Fruit fly (Drosophila melanogaster) whole organism, embryonic: ENCODE results near the gene pyd.

Experiments used
- CG11456 ChIP-seq: fragments of 200-800 bp; sonication (Bioruptor generic); IDR thresholded peaks from 3 replicates; pipeline ENCODE4 v1.3.6; 2022; ENCODE audit warnings: missing biosample characterization, missing genetic modification characterization
- CG11560 ChIP-seq: fragments of 200-800 bp; sonication (Bioruptor generic); IDR thresholded peaks from 3 replicates; pipeline ENCODE4 v1.3.6; 2022; ENCODE audit warnings: missing biosample characterization, missing genetic modification characterization
- CG12236 ChIP-seq: fragments of 200-800 bp; sonication (Bioruptor generic); optimal IDR thresholded peaks from 2 replicates; lab custom pipeline; 2016; ENCODE audit warnings: missing biosample characterization, missing genetic modification characterization
- CG14050 ChIP-seq: fragments of 200-800 bp; sonication (Bioruptor generic); IDR thresholded peaks from 3 replicates; pipeline ENCODE4 v1.3.6; 2022; ENCODE audit warnings: missing biosample characterization, missing genetic modification characterization
- CG14860 ChIP-seq: fragments of 200-800 bp; sonication (Bioruptor generic); IDR thresholded peaks from 3 replicates; pipeline ENCODE4 v1.3.6; 2022; ENCODE audit warnings: missing biosample characterization, missing genetic modification characterization; ENCODE audit not compliant: partially characterized antibody
- CG15601 ChIP-seq: fragments of 200-800 bp; sonication (Bioruptor generic); optimal IDR thresholded peaks from 3 replicates; lab custom pipeline; 2019; ENCODE audit warnings: missing biosample characterization, mild to moderate bottlenecking, missing genetic modification characterization, moderate library complexity
- CG17359 ChIP-seq: fragments of 200-800 bp; sonication (Bioruptor generic); optimal IDR thresholded peaks from 3 replicates; lab custom pipeline; 2018; ENCODE audit warnings: missing biosample characterization, mild to moderate bottlenecking, missing genetic modification characterization, moderate library complexity
- CG17612 ChIP-seq: fragments of 200-800 bp; sonication (Bioruptor generic); IDR thresholded peaks from 2 replicates; pipeline ENCODE4 v1.3.6; 2022; ENCODE audit warnings: missing biosample characterization, missing genetic modification characterization
- CG34224 ChIP-seq: fragments of 200-800 bp; sonication (Bioruptor generic); IDR thresholded peaks from 3 replicates; pipeline ENCODE4 v1.3.6; 2022; ENCODE audit warnings: missing biosample characterization, missing genetic modification characterization; ENCODE audit not compliant: partially characterized antibody
- CG4730 ChIP-seq: fragments of 200-800 bp; sonication (Bioruptor generic); IDR thresholded peaks from 2 replicates; pipeline ENCODE4 v1.3.6; 2022; ENCODE audit warnings: missing biosample characterization, missing genetic modification characterization
- CG6813 ChIP-seq: fragments of 200-800 bp; sonication (Bioruptor generic); optimal IDR thresholded peaks from 2 replicates; lab custom pipeline; 2017; ENCODE audit warnings: missing biosample characterization, missing genetic modification characterization, mild to moderate bottlenecking, moderate library complexity, missing genetic modification reagents
- CG7357 ChIP-seq: fragments of 200-800 bp; sonication (Bioruptor generic); IDR thresholded peaks from 3 replicates; pipeline ENCODE4 v1.3.6; 2022; ENCODE audit warnings: missing biosample characterization, missing genetic modification characterization
- CG8281 ChIP-seq: fragments of 200-800 bp; sonication (Bioruptor generic); optimal IDR thresholded peaks from 2 replicates; lab custom pipeline; 2018; ENCODE audit warnings: missing biosample characterization, mild to moderate bottlenecking, missing genetic modification characterization, moderate library complexity
- CG9727 ChIP-seq: fragments of 200-800 bp; sonication (Bioruptor generic); optimal IDR thresholded peaks from 3 replicates; lab custom pipeline; 2017; ENCODE audit warnings: missing biosample characterization, mild to moderate bottlenecking, missing genetic modification characterization
- Chrac-16 ChIP-seq: fragments of 200-800 bp; sonication (Bioruptor generic); optimal IDR thresholded peaks from 3 replicates; lab custom pipeline; 2016; ENCODE audit warnings: missing biosample characterization, missing genetic modification characterization
- GATAe ChIP-seq: fragments of 200-800 bp; sonication (Bioruptor generic); conservative IDR thresholded peaks from 2 replicates; pipeline ENCODE4 v1.3.6; 2022; ENCODE audit warnings: missing biosample characterization, missing genetic modification characterization
- Hey ChIP-seq: fragments of 200-800 bp; sonication (Bioruptor generic); optimal IDR thresholded peaks from 3 replicates; lab custom pipeline; 2018; ENCODE audit warnings: missing biosample characterization, mild to moderate bottlenecking, missing genetic modification characterization
- Hr51 ChIP-seq, 2 experiments: fragments of 200-800 bp; sonication (Bioruptor generic); optimal IDR thresholded peaks; 2 replicates in 1 of 2; 3 replicates in 1 of 2; lab custom pipeline; 2016 to 2018; ENCODE audit warnings: missing biosample characterization in 2 of 2, missing genetic modification characterization in 2 of 2, mild to moderate bottlenecking in 1 of 2, moderate library complexity in 1 of 2
- Kr ChIP-seq: fragments of 200-800 bp; sonication (Bioruptor generic); optimal IDR thresholded peaks from 2 replicates; lab custom pipeline; 2017; ENCODE audit warnings: missing biosample characterization, mild to moderate bottlenecking, missing genetic modification characterization
- Mrtf ChIP-seq: fragments of 200-800 bp; sonication (Bioruptor generic); IDR thresholded peaks from 3 replicates; pipeline ENCODE4 v1.3.6; 2022; ENCODE audit warnings: missing biosample characterization, missing genetic modification characterization
- Myb ChIP-seq: fragments of 200-800 bp; sonication (Bioruptor generic); optimal IDR thresholded peaks from 2 replicates; lab custom pipeline; 2016; ENCODE audit warnings: missing biosample characterization, missing genetic modification characterization
- NC2α ChIP-seq: fragments of 200-800 bp; sonication (Bioruptor generic); optimal IDR thresholded peaks from 2 replicates; lab custom pipeline; 2016; ENCODE audit warnings: missing biosample characterization, missing genetic modification characterization
- Ptx1 ChIP-seq: fragments of 200-800 bp; sonication (Bioruptor generic); IDR thresholded peaks from 2 replicates; pipeline ENCODE4 v1.3.6; 2022; ENCODE audit warnings: missing biosample characterization, missing genetic modification characterization
- Scr ChIP-seq: fragments of 200-800 bp; sonication (Bioruptor generic); IDR thresholded peaks from 2 replicates; pipeline ENCODE4 v1.3.6; 2022; ENCODE audit warnings: missing biosample characterization, missing genetic modification characterization; ENCODE audit not compliant: partially characterized antibody
- Sox102F ChIP-seq: fragments of 200-800 bp; sonication (Bioruptor generic); optimal IDR thresholded peaks from 2 replicates; lab custom pipeline; 2018; ENCODE audit warnings: missing biosample characterization, mild to moderate bottlenecking, missing genetic modification characterization, moderate library complexity
- Spps ChIP-seq: fragments of 200-800 bp; sonication (Bioruptor generic); optimal IDR thresholded peaks from 2 replicates; lab custom pipeline; 2018; ENCODE audit warnings: missing biosample characterization, mild to moderate bottlenecking, missing genetic modification characterization
- Taf1 ChIP-seq: fragments of 200-800 bp; sonication (Bioruptor generic); IDR thresholded peaks from 2 replicates; pipeline ENCODE4 v1.3.6; 2022; ENCODE audit warnings: missing biosample characterization, missing genetic modification characterization
- bab2 ChIP-seq: fragments of 200-800 bp; sonication (Bioruptor generic); optimal IDR thresholded peaks from 2 replicates; lab custom pipeline; 2016; ENCODE audit warnings: missing biosample characterization, missing genetic modification characterization
- bowl ChIP-seq: fragments of 200-800 bp; sonication (Bioruptor generic); IDR thresholded peaks from 2 replicates; pipeline ENCODE4 v1.3.6; 2022; ENCODE audit warnings: missing biosample characterization, missing genetic modification characterization
- cato ChIP-seq: fragments of 200-800 bp; sonication (Bioruptor generic); optimal IDR thresholded peaks from 2 replicates; lab custom pipeline; 2016; ENCODE audit warnings: missing biosample characterization, missing genetic modification characterization, borderline replicate concordance
- dpn ChIP-seq, 2 experiments: fragments of 200-800 bp; sonication (Bioruptor generic); optimal IDR thresholded peaks; 3 replicates each; lab custom pipeline; 2016; ENCODE audit warnings: missing biosample characterization in 2 of 2, missing genetic modification characterization in 2 of 2
- eve ChIP-seq, 2 experiments: fragments of >200 bp; optimal IDR thresholded peaks; 2 replicates each; lab custom pipeline; 2017; ENCODE audit warnings: missing biosample characterization in 2 of 2, missing genetic modification characterization in 2 of 2
- fru ChIP-seq: fragments of >200 bp; optimal IDR thresholded peaks from 2 replicates; lab custom pipeline; 2017
- fu2 ChIP-seq: fragments of 200-800 bp; sonication (Bioruptor generic); optimal IDR thresholded peaks from 2 replicates; lab custom pipeline; 2016; ENCODE audit warnings: missing biosample characterization, missing genetic modification characterization
- ken ChIP-seq: fragments of 200-800 bp; sonication (Bioruptor generic); IDR thresholded peaks from 3 replicates; pipeline ENCODE4 v1.3.6; 2022; ENCODE audit warnings: missing biosample characterization, missing genetic modification characterization
- klu ChIP-seq: fragments of 200-800 bp; sonication (Bioruptor generic); IDR thresholded peaks from 2 replicates; pipeline ENCODE4 v1.3.6; 2022; ENCODE audit warnings: missing biosample characterization, missing genetic modification characterization
- kni ChIP-seq: fragments of 200-800 bp; sonication (Bioruptor generic); optimal IDR thresholded peaks from 3 replicates; lab custom pipeline; 2017; ENCODE audit warnings: mild to moderate bottlenecking, missing biosample characterization, missing genetic modification reagents, missing genetic modification characterization
- lilli ChIP-seq: fragments of 200-800 bp; sonication (Bioruptor generic); optimal IDR thresholded peaks from 3 replicates; lab custom pipeline; 2016; ENCODE audit warnings: missing biosample characterization, missing genetic modification characterization
- mirr ChIP-seq: fragments of 200-800 bp; sonication (Bioruptor generic); optimal IDR thresholded peaks from 3 replicates; lab custom pipeline; 2018; ENCODE audit warnings: missing biosample characterization, mild to moderate bottlenecking, missing genetic modification characterization
- nerfin-1 ChIP-seq: fragments of 200-800 bp; sonication (Bioruptor generic); optimal IDR thresholded peaks from 3 replicates; lab custom pipeline; 2019; ENCODE audit warnings: missing biosample characterization, mild to moderate bottlenecking, missing genetic modification characterization, moderate library complexity
- p53 ChIP-seq: fragments of 200-800 bp; sonication (Bioruptor generic); optimal IDR thresholded peaks from 2 replicates; lab custom pipeline; 2016; ENCODE audit warnings: missing biosample characterization, missing genetic modification characterization
- peb ChIP-seq: fragments of 200-800 bp; sonication (Bioruptor generic); IDR thresholded peaks from 2 replicates; pipeline ENCODE4 v1.3.6; 2022; ENCODE audit warnings: missing biosample characterization, missing genetic modification characterization
- pho ChIP-seq: fragments of 200-800 bp; sonication (Bioruptor generic); optimal IDR thresholded peaks from 2 replicates; lab custom pipeline; 2016; ENCODE audit warnings: missing biosample characterization, missing genetic modification characterization
- phol ChIP-seq: fragments of 200-800 bp; sonication (Bioruptor generic); optimal IDR thresholded peaks from 3 replicates; lab custom pipeline; 2018; ENCODE audit warnings: missing biosample characterization, mild to moderate bottlenecking, missing genetic modification characterization, moderate library complexity
- shn ChIP-seq: fragments of 200-800 bp; sonication (Bioruptor generic); optimal IDR thresholded peaks from 3 replicates; lab custom pipeline; 2016; ENCODE audit warnings: missing biosample characterization, missing genetic modification characterization
- slou ChIP-seq: fragments of 200-800 bp; sonication (Bioruptor generic); optimal IDR thresholded peaks from 3 replicates; lab custom pipeline; 2016; ENCODE audit warnings: missing biosample characterization, missing genetic modification characterization
- sqz ChIP-seq: fragments of 200-800 bp; sonication (Bioruptor generic); optimal IDR thresholded peaks from 3 replicates; lab custom pipeline; 2018; ENCODE audit warnings: missing biosample characterization, mild to moderate bottlenecking, missing genetic modification characterization
- tgo ChIP-seq: fragments of 200-800 bp; sonication (Bioruptor generic); IDR thresholded peaks from 3 replicates; pipeline ENCODE4 v1.3.6; 2022; ENCODE audit warnings: missing biosample characterization, missing genetic modification characterization
- ttk ChIP-seq: fragments of 200-800 bp; sonication (Bioruptor generic); IDR thresholded peaks from 2 replicates; pipeline ENCODE4 v2.1.2; 2022; ENCODE audit warnings: missing biosample characterization, missing genetic modification characterization
- zen ChIP-seq: fragments of 200-800 bp; sonication (Bioruptor generic); optimal IDR thresholded peaks from 3 replicates; lab custom pipeline; 2018; ENCODE audit warnings: missing biosample characterization, mild to moderate bottlenecking, missing genetic modification characterization, moderate library complexity

pyd gene

dm6 chr3R:8811323-8811936, 120.3 kb downstream of the pyd start (continued):
- peak; percentile 96 for TF ChIP-seq peb (GFP tag; lab: Robert Waterston, UW)
- TF ChIP-seq Taf1: peak; percentile 98
- peak; percentile 94 for TF ChIP-seq CG7357 (GFP tag; lab: Robert Waterston, UW)
- peak; percentile 99 for TF ChIP-seq pho
- TF ChIP-seq Spps (tag; lab: Kevin White, UChicago): peak; percentile 93
- peak; percentile 93 for TF ChIP-seq p53 (GFP tag; lab: Kevin White, UChicago)
- TF ChIP-seq CG8281 (tag; lab: Kevin White, UChicago): peak; percentile 93
- no peak for TF ChIP-seq fru (lab: Kevin White, UChicago)
- peak; percentile 99 for TF ChIP-seq CG11456
- TF ChIP-seq zen: peak; percentile 96
- TF ChIP-seq CG17359 (tag; lab: Kevin White, UChicago): peak; percentile 99
- TF ChIP-seq CG17612 (GFP tag; lab: Robert Waterston, UW): peak; percentile 96
- TF ChIP-seq CG14860: no peak
- peak; percentile 99 for TF ChIP-seq CG14050 (GFP tag; lab: Robert Waterston, UW)
- peak; percentile 99 for TF ChIP-seq Sox102F (GFP tag; lab: Kevin White, UChicago)
- TF ChIP-seq fu2 (GFP tag; lab: Kevin White, UChicago): peak; percentile 98
- TF ChIP-seq kni (GFP tag; lab: Kevin White, UChicago): peak; percentile 94
- peak; percentile 98 for TF ChIP-seq mirr (GFP tag; lab: Kevin White, UChicago)
- TF ChIP-seq bowl (GFP tag; lab: Robert Waterston, UW): peak; percentile 97
- TF ChIP-seq sqz (GFP tag; lab: Kevin White, UChicago): peak; percentile 97
- peak; percentile 100 for TF ChIP-seq lilli
- peak; percentile 99 for TF ChIP-seq CG9727 (GFP tag; lab: Kevin White, UChicago)
- TF ChIP-seq NC2α (GFP tag; lab: Kevin White, UChicago): peak; percentile 98
- TF ChIP-seq Hey (tag; lab: Kevin White, UChicago): peak; percentile 94
- TF ChIP-seq GATAe: peak; percentile 97
- peak; percentile 98 for TF ChIP-seq CG4730
- peak; percentile 92 for TF ChIP-seq slou
- peak; percentile 98 for TF ChIP-seq ttk (GFP tag; lab: Robert Waterston, UW)
- TF ChIP-seq nerfin-1 (tag; lab: Kevin White, UChicago): peak; percentile 96
- peak; percentile 99 for TF ChIP-seq dpn (GFP tag; optimal IDR thresholded peaks at IDR 0.05; lab: Kevin White, UChicago)
- peak; percentile 98 for TF ChIP-seq CG12236 (GFP tag; lab: Kevin White, UChicago)
- TF ChIP-seq eve (GFP tag; optimal IDR thresholded peaks at IDR 0.05; lab: Kevin White, UChicago): peak in 1 of 2 experiments; percentile 99
- peak; percentile 98 for TF ChIP-seq cato (GFP tag; lab: Kevin White, UChicago)
- peak; percentile 98 for TF ChIP-seq phol (tag; lab: Kevin White, UChicago)
- TF ChIP-seq Hr51 (GFP tag; optimal IDR thresholded peaks at IDR 0.05; lab: Kevin White, UChicago): peak; percentile 99
- no peak for TF ChIP-seq Scr
- TF ChIP-seq Kr (GFP tag; lab: Kevin White, UChicago): peak; percentile 31
- peak; percentile 93 for TF ChIP-seq CG11560 (tag; lab: Robert Waterston, UW)
- TF ChIP-seq Myb (GFP tag; lab: Kevin White, UChicago): peak; percentile 93
- TF ChIP-seq CG15601 (tag; lab: Kevin White, UChicago): peak; percentile 97
- peak; percentile 99 for TF ChIP-seq Ptx1 (GFP tag; lab: Robert Waterston, UW)
- TF ChIP-seq ken (GFP tag; lab: Robert Waterston, UW): peak; percentile 98
- TF ChIP-seq shn (GFP tag; lab: Kevin White, UChicago): peak; percentile 97
- peak; percentile 99 for TF ChIP-seq bab2 (GFP tag; lab: Kevin White, UChicago)
- peak; percentile 98 for TF ChIP-seq CG6813 (GFP tag; lab: Kevin White, UChicago)
- peak; percentile 99; the same call in 2 of the 3 replicates for TF ChIP-seq Mrtf (GFP tag; lab: Robert Waterston, UW)
- no peak; the same call in 2 of the 3 replicates for TF ChIP-seq CG34224
- TF ChIP-seq Chrac-16 (GFP tag; lab: Kevin White, UChicago): peak; percentile 99
- TF ChIP-seq klu (GFP tag; lab: Robert Waterston, UW): peak; percentile 97
- TF ChIP-seq tgo (GFP tag; lab: Robert Waterston, UW): peak; percentile 99
